Worm (Caenorhabditis elegans) whole organism, L4 larva: ENCODE measurements around the gene pes-23.
A peak's percentile ranks its signal among the peaks of the same experiment; 100 is the strongest.

ENCODE experiments used
- T20F7.1 ChIP-seq: fragments of 200-800 bp; sonication (Bioruptor generic); optimal IDR thresholded peaks from 2 replicates; lab custom pipeline; 2018; ENCODE audit warnings: mild to moderate bottlenecking, missing genetic modification characterization, missing compliant biosample characterization
- arid-1 ChIP-seq: fragments of 200-800 bp; sonication (Bioruptor generic); conservative IDR thresholded peaks from 2 replicates; pipeline ENCODE4 v1.3.6; 2022; ENCODE audit warnings: missing genetic modification reagents, missing genetic modification characterization, missing compliant biosample characterization
- ceh-32 ChIP-seq: sonication (generic microtip); optimal IDR thresholded peaks from 2 replicates; lab custom pipeline; 2016; ENCODE audit warnings: mild to moderate bottlenecking, missing genetic modification characterization, missing compliant biosample characterization; ENCODE audit not compliant: poor library complexity
- dmd-6 ChIP-seq: fragments of 200-800 bp; sonication (Bioruptor generic); IDR thresholded peaks from 2 replicates; pipeline ENCODE4 v1.3.6; 2022; ENCODE audit warnings: missing genetic modification reagents, missing genetic modification characterization, missing compliant biosample characterization
- hlh-30 ChIP-seq: sonication (generic microtip); optimal IDR thresholded peaks from 2 replicates; lab custom pipeline; 2017; ENCODE audit warnings: antibody characterized with exemption, mild to moderate bottlenecking, missing genetic modification characterization, missing compliant biosample characterization; ENCODE audit not compliant: insufficient read depth
- nhr-76 ChIP-seq: fragments of 150-350 bp; optimal IDR thresholded peaks from 2 replicates; lab custom pipeline; 2014; ENCODE audit warnings: missing biosample characterization, missing genetic modification characterization
- saeg-2 ChIP-seq: fragments of 200-800 bp; sonication (Bioruptor generic); IDR thresholded peaks from 2 replicates; pipeline ENCODE4 v1.3.6; 2022; ENCODE audit warnings: missing genetic modification reagents, missing genetic modification characterization, missing compliant biosample characterization
- tag-97 ChIP-seq: fragments of 200-800 bp; sonication (Bioruptor generic); IDR thresholded peaks from 2 replicates; pipeline ENCODE4 v1.3.6; 2022; ENCODE audit warnings: missing genetic modification characterization, missing compliant biosample characterization
- unc-62 ChIP-seq, 3 experiments: fragments of 150-350 bp in 1 of 3; sonication (generic microtip); optimal IDR thresholded peaks in 2 of 3; peaks in 1 of 3; 1 replicate in 1 of 3; 2 replicates in 2 of 3; lab custom pipeline; 2014 to 2017; ENCODE audit warnings: missing biosample characterization in 3 of 3, missing genetic modification characterization in 3 of 3, missing genetic modification reagents in 3 of 3, missing genotype in 1 of 3
- vab-7 ChIP-seq: fragments of 200-800 bp; sonication (Bioruptor generic); IDR thresholded peaks from 2 replicates; pipeline ENCODE4 v1.3.6; 2022; ENCODE audit warnings: missing genetic modification reagents, missing genetic modification characterization, missing compliant biosample characterization
- zip-11 ChIP-seq: fragments of 200-800 bp; sonication (Bioruptor generic); IDR thresholded peaks from 2 replicates; pipeline ENCODE4 v1.3.6; 2022; ENCODE audit warnings: missing genetic modification characterization, missing compliant biosample characterization

The pes-23 gene

ce11 chrX:6940775-6941174, 39.6 kb downstream of the pes-23 start:
- no peak for TF ChIP-seq zip-11 (GFP tag; lab: Robert Waterston, UW)
- no peak for TF ChIP-seq ceh-32 (tag; lab: Kevin White, UChicago)
- peak in 1 of 2 experiments; percentile 97 for TF ChIP-seq unc-62 (GFP tag; optimal IDR thresholded peaks at IDR 0.05 in 1 of 2; lab: Kevin White, UChicago)
- no peak for TF ChIP-seq unc-62 (tag; optimal IDR thresholded peaks at IDR 0.05; lab: Kevin White, UChicago)

ce11 chrX:6941711-6942110, 40.5 kb downstream of the pes-23 start:
- no peak for TF ChIP-seq vab-7 (GFP tag; lab: Robert Waterston, UW)
- TF ChIP-seq saeg-2 (GFP tag; lab: Robert Waterston, UW): no peak
- no peak for TF ChIP-seq arid-1 (GFP tag; lab: Robert Waterston, UW)
- peak; percentile 27 for TF ChIP-seq hlh-30
- TF ChIP-seq tag-97: no peak

ce11 chrX:6946789-6947188, 45.6 kb downstream of the pes-23 start:
- no peak for TF ChIP-seq T20F7.1 (GFP tag; lab: Kevin White, UChicago)
- TF ChIP-seq unc-62 (GFP tag; optimal IDR thresholded peaks at IDR 0.05 in 1 of 2; lab: Kevin White, UChicago): peak in 1 of 2 experiments; percentile 96
- no peak for TF ChIP-seq unc-62 (tag; optimal IDR thresholded peaks at IDR 0.05; lab: Kevin White, UChicago)
- TF ChIP-seq, all 104 proteins: peak for 1

- TF ChIP-seq nhr-76: no peak
- no peak for TF ChIP-seq dmd-6 (GFP tag; lab: Robert Waterston, UW)
These were observed 52.2 kb downstream of the pes-23 start for ce11 chrX:6953339-6953738.
